Worm (Caenorhabditis elegans): ENCODE measurements around the gene Y73B3B.3.
"Not testable (repeated sequence)": the region's sequence is repeated elsewhere in the genome, so short reads cannot be mapped to it uniquely, and the experiment has no call there.

- TF ChIP-seq ama-1 (optimal IDR thresholded peaks at IDR 0.05); sea-1 (GFP tag; conservative IDR thresholded peaks at IDR 0.05); tbx-11 (GFP tag; IDR thresholded peaks at IDR 0.05); hmbx-1 (tag; optimal IDR thresholded peaks at IDR 0.05); tra-4 (tag; optimal IDR thresholded peaks at IDR 0.05); ets-7 (tag; optimal IDR thresholded peaks at IDR 0.05); ceh-36 (tag; optimal IDR thresholded peaks at IDR 0.05); hmg-4 (GFP tag; optimal IDR thresholded peaks at IDR 0.05); scrt-1 (GFP tag; IDR thresholded peaks at IDR 0.05); hnd-1 (tag; optimal IDR thresholded peaks at IDR 0.05); flt-1 (GFP tag; IDR thresholded peaks at IDR 0.05); pes-1 (GFP tag; IDR thresholded peaks at IDR 0.05); tbx-37 (GFP tag; conservative IDR thresholded peaks at IDR 0.05); B0310.2 (tag; optimal IDR thresholded peaks at IDR 0.05): not testable (repeated sequence)
These were observed 27.6 kb upstream of the Y73B3B.3 start, which contains the start of the genes T08D2.6 and chkr-1 for ce11 chrX:182119-182741.

Measured in whole organism, early embryonic.